Fruit fly (Drosophila melanogaster) whole organism, pupa: ENCODE measurements around the gene Hs6st.

ENCODE experiments used
- CG10348 ChIP-seq: fragments of 200-800 bp; sonication (Bioruptor generic); IDR thresholded peaks from 2 replicates; pipeline ENCODE4 v1.3.6; 2022; ENCODE audit warnings: missing biosample characterization, missing genetic modification characterization
- CG14655 ChIP-seq: fragments of 200-800 bp; sonication (Bioruptor generic); optimal IDR thresholded peaks from 3 replicates; lab custom pipeline; 2017; ENCODE audit warnings: mild to moderate bottlenecking, missing biosample characterization, missing genetic modification reagents, missing genetic modification characterization
- CG17806 ChIP-seq: fragments of 200-800 bp; sonication (Bioruptor generic); optimal IDR thresholded peaks from 2 replicates; lab custom pipeline; 2018; ENCODE audit warnings: missing biosample characterization, mild to moderate bottlenecking, missing genetic modification characterization, moderate library complexity
- CG34367 ChIP-seq: fragments of 200-800 bp; sonication (Bioruptor generic); optimal IDR thresholded peaks from 2 replicates; lab custom pipeline; 2018; ENCODE audit warnings: missing biosample characterization, mild to moderate bottlenecking, missing genetic modification characterization
- CG8301 ChIP-seq: fragments of 200-800 bp; sonication (Bioruptor generic); optimal IDR thresholded peaks from 2 replicates; lab custom pipeline; 2018; ENCODE audit warnings: missing biosample characterization, mild to moderate bottlenecking, missing genetic modification characterization
- Pif1A ChIP-seq: fragments of 200-800 bp; sonication (Bioruptor generic); optimal IDR thresholded peaks from 3 replicates; lab custom pipeline; 2016; ENCODE audit warnings: missing biosample characterization, missing genetic modification characterization
- Pif1B ChIP-seq: fragments of 200-800 bp; sonication (Bioruptor generic); optimal IDR thresholded peaks from 3 replicates; lab custom pipeline; 2016; ENCODE audit warnings: missing biosample characterization, missing genetic modification characterization

DNA sequence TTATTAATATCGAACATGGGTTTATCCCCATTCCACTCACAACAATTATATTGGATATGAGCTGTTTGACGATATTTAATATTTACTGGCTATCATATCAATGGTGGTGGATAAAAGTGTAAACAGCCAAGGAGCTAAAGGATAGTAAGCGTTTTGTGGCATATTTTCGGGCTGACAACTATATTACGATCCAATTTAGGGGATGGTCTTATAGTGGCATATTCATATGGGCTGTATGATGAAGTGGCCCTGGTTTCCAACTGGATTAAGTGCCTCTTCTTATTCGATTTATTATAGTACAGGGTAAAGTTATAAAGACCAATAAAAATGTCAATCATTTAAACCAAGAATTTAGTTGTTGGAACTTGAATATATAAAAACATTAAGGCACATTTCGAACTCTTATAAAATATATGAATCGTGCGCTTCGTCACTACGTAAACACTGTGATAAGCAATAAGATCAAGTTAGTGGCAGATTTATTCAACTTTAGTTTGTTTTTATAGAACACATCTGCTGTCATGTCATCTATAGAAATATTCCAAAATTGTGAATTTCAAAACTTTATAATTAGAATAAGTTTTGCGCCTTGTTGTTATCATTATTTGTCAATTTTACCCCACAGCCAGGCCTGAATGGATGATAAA, 69.2 kb downstream of the Hs6st start:
- no peak for TF ChIP-seq CG17806 (tag; lab: Kevin White, UChicago)
- TF ChIP-seq Pif1A = no peak
- TF ChIP-seq Pif1B (GFP tag; lab: Kevin White, UChicago) = no peak
- TF ChIP-seq CG34367 = no peak
- no peak for TF ChIP-seq CG10348 (GFP tag; lab: Robert Waterston, UW)
- TF ChIP-seq CG14655 (GFP tag; lab: Kevin White, UChicago) = no peak
- TF ChIP-seq CG8301 (tag; lab: Kevin White, UChicago) = no peak
